Fruit fly (Drosophila melanogaster): ENCODE results near the gene pths.
A peak's percentile ranks its signal among the peaks of the same experiment; 100 is the strongest.

The pths gene

DNA sequence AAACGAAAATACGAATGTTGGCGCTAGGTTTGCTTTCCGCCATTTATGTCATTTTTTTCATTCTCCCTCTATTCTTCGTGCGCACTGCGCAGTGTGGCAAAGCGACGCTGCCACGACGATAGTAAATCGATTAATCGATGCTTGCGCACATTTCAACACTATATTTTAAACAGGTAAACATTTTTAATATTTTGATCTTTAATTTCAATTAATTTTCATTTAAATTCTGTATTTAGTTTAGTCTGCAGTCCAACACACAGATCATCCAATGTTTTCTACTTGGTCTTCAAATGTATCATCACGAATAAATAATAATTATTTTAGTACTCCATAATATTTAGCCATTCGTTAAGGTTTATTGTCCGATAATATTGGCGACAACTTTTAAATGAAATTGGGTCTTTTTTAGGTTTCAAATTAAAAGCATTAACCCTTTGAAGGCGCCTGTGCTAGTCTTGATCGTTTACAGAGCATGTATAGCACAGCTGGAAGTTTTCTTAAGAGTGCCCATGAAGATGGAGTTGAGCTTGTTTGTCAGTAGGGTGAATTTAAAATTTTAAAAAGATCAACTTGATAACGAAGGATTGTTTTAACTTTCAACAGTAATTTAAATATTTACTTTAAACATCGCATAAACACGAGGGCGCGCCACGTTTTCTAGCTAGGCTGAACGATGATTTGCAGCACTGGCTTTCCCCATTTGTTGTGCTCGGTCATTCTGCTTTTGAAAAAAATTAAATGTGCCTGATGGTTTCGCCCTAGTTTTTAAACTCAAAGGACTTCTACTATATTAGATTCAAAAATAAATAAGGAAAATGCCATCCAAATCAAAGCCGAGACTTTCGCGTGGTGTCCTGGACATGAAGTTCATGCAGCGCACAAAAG, 13.4 kb downstream of the pths start, which contains the start of the genes Mpp6 and E2f2 (continued):
- no peak for TF ChIP-seq ash1 (GFP tag; optimal IDR thresholded peaks at IDR 0.05)
- TF ChIP-seq sna (GFP tag; IDR thresholded peaks at IDR 0.05; ENCODE audit: partially characterized antibody): peak; percentile 63
- TF ChIP-seq psq (GFP tag; optimal IDR thresholded peaks at IDR 0.05): peak; percentile 95
- TF ChIP-seq MESR4 (GFP tag; optimal IDR thresholded peaks at IDR 0.05): peak; percentile 34
- no peak for TF ChIP-seq CG10366 (GFP tag; IDR thresholded peaks at IDR 0.05)
- peak; percentile 3; the same call in 1 of the 2 replicates for TF ChIP-seq CG17612 (GFP tag; IDR thresholded peaks at IDR 0.05)
- TF ChIP-seq Rfx (GFP tag; IDR thresholded peaks at IDR 0.05): peak; percentile 86
- no peak for TF ChIP-seq ap (GFP tag; IDR thresholded peaks at IDR 0.05)
- TF ChIP-seq CG1647 (GFP tag; optimal IDR thresholded peaks at IDR 0.05): no peak
- no peak for TF ChIP-seq dmrt99B (tag; optimal IDR thresholded peaks at IDR 0.05)
- TF ChIP-seq D19A (tag; optimal IDR thresholded peaks at IDR 0.05): no peak
- no peak for TF ChIP-seq scrt (GFP tag; optimal IDR thresholded peaks at IDR 0.05)
- TF ChIP-seq CG4854 (GFP tag; optimal IDR thresholded peaks at IDR 0.05): no peak
- TF ChIP-seq hbn (GFP tag; IDR thresholded peaks at IDR 0.05; ENCODE audit: partially characterized antibody): peak; percentile 87
- TF ChIP-seq pb (GFP tag; optimal IDR thresholded peaks at IDR 0.05): no peak
- no peak for TF ChIP-seq eve (GFP tag; optimal IDR thresholded peaks at IDR 0.05)
- no peak for TF ChIP-seq trh (GFP tag; optimal IDR thresholded peaks at IDR 0.05)
- no peak for TF ChIP-seq org-1 (GFP tag; optimal IDR thresholded peaks at IDR 0.05)
- no peak for TF ChIP-seq CG10147 (GFP tag; optimal IDR thresholded peaks at IDR 0.05)
- TF ChIP-seq seq (GFP tag; IDR thresholded peaks at IDR 0.05): 0 out of 2 replicates have a peak, but pooled peaks have one; percentile 25
- no peak for TF ChIP-seq cwo (GFP tag; optimal IDR thresholded peaks at IDR 0.05)
- TF ChIP-seq ttk (GFP tag; IDR thresholded peaks at IDR 0.05): no peak
- TF ChIP-seq CG16863 (GFP tag; optimal IDR thresholded peaks at IDR 0.05): no peak
- no peak for TF ChIP-seq Nf-YA (GFP tag; IDR thresholded peaks at IDR 0.05)
- peak; percentile 11 for TF ChIP-seq nom (GFP tag; optimal IDR thresholded peaks at IDR 0.05)
- no peak for TF ChIP-seq CG14965 (GFP tag; optimal IDR thresholded peaks at IDR 0.05; ENCODE audit: borderline replicate concordance)
- no peak for TF ChIP-seq CG15073 (GFP tag; optimal IDR thresholded peaks at IDR 0.05)
- no peak for TF ChIP-seq Spps (tag; optimal IDR thresholded peaks at IDR 0.05)
- peak; percentile 23; the same call in 1 of the 2 replicates for TF ChIP-seq Adf1 (GFP tag; IDR thresholded peaks at IDR 0.05)
- no peak for TF ChIP-seq sens-2 (GFP tag; IDR thresholded peaks at IDR 0.05)
- TF ChIP-seq CG17359 (tag; optimal IDR thresholded peaks at IDR 0.05): peak; percentile 4
- peak; percentile 70 for TF ChIP-seq sens (GFP tag)
- no peak for TF ChIP-seq CG1529 (GFP tag; optimal IDR thresholded peaks at IDR 0.05)
- TF ChIP-seq CG8359 (GFP tag; optimal IDR thresholded peaks at IDR 0.05; ENCODE audit: borderline replicate concordance): no peak
- peak; percentile 50; the same call in 2 of the 3 replicates for TF ChIP-seq CG17361 (GFP tag; IDR thresholded peaks at IDR 0.05)
- peak; percentile 31 for TF ChIP-seq tin (GFP tag; optimal IDR thresholded peaks at IDR 0.05)
- no peak for TF ChIP-seq CG8478 (optimal IDR thresholded peaks at IDR 0.05)
- no peak for TF ChIP-seq CG9876 (GFP tag; optimal IDR thresholded peaks at IDR 0.05)
- TF ChIP-seq ERR (GFP tag; optimal IDR thresholded peaks at IDR 0.05): no peak
- TF ChIP-seq HmgZ (tag; optimal IDR thresholded peaks at IDR 0.05): peak; percentile 43
- no peak for TF ChIP-seq Atf3 (GFP tag; optimal IDR thresholded peaks at IDR 0.05)
- peak; percentile 29 for TF ChIP-seq Dip3 (GFP tag; optimal IDR thresholded peaks at IDR 0.05)
- TF ChIP-seq toy (GFP tag; IDR thresholded peaks at IDR 0.05): no peak
- TF ChIP-seq CG15479 (GFP tag; optimal IDR thresholded peaks at IDR 0.05): no peak
- peak; percentile 77 for TF ChIP-seq HLH4C (GFP tag; IDR thresholded peaks at IDR 0.05; ENCODE audit: partially characterized antibody)
- TF ChIP-seq CG4328 (GFP tag; optimal IDR thresholded peaks at IDR 0.05): no peak
- peak; percentile 71 for TF ChIP-seq nerfin-2 (GFP tag; IDR thresholded peaks at IDR 0.05; ENCODE audit: partially characterized antibody)
- TF ChIP-seq CG12942 (GFP tag; optimal IDR thresholded peaks at IDR 0.05): peak; percentile 6
- no peak for TF ChIP-seq CG12071 (GFP tag; optimal IDR thresholded peaks at IDR 0.05)
